Worm (Caenorhabditis elegans): ENCODE data around the gene npp-22.

DNA sequence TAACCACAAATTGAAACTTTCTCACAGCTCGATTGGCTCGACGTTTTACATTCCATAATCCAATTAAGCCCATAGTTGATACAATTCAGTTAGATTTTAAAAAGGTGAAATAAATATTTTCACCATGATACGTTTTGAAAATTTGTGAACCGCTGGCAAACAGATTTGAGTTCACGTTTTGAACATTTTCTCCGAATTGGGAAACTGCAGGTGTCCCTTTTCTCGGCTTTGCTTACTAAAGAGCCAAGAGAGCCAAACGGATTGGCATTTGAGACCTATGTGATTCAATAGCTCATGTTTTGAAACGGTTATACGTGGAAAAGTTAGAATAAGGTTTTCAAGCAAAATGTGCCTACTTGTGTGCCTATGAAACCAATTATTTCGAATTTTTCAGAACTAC is 3.6 kb upstream of the npp-22 start, which contains the start of gene spe-42:
- TF ChIP-seq pqm-1 (tag; optimal IDR thresholded peaks at IDR 0.05): no peak
- TF ChIP-seq nhr-12 (tag; optimal IDR thresholded peaks at IDR 0.05): no peak
- TF ChIP-seq snpc-4 (tag; optimal IDR thresholded peaks at IDR 0.05): no peak
- TF ChIP-seq tbx-2 (tag; optimal IDR thresholded peaks at IDR 0.05): no peak
- no peak for TF ChIP-seq egl-27 (tag; optimal IDR thresholded peaks at IDR 0.05)
- TF ChIP-seq jun-1 (tag; optimal IDR thresholded peaks at IDR 0.05): no peak
- TF ChIP-seq lin-15B (tag; optimal IDR thresholded peaks at IDR 0.05): no peak
- TF ChIP-seq fkh-10 (GFP tag; optimal IDR thresholded peaks at IDR 0.05): no peak
- no peak for TF ChIP-seq ama-1 (optimal IDR thresholded peaks at IDR 0.05)
- TF ChIP-seq unc-62 (GFP tag; optimal IDR thresholded peaks at IDR 0.05): no peak
